Fruit fly (Drosophila melanogaster) whole organism, wandering third instar larva: ENCODE data around the gene CG10031.

Experiments used
- Abd-B ChIP-seq: fragments of >200 bp; optimal IDR thresholded peaks from 2 replicates; lab custom pipeline; 2017; ENCODE audit warnings: missing biosample characterization, missing genetic modification characterization
- CG9705 ChIP-seq: fragments of 200-800 bp; sonication (Bioruptor generic); optimal IDR thresholded peaks from 2 replicates; lab custom pipeline; 2018; ENCODE audit warnings: missing biosample characterization, mild to moderate bottlenecking, missing genetic modification characterization
- Dfd ChIP-seq: fragments of >200 bp; optimal IDR thresholded peaks from 2 replicates; lab custom pipeline; 2017; ENCODE audit warnings: missing biosample characterization, missing genetic modification characterization
- Dif ChIP-seq: fragments of 200-275, 200-300 bp; sonication (Bioruptor generic); optimal IDR thresholded peaks from 2 replicates; lab custom pipeline; 2018; ENCODE audit warnings: missing biosample characterization, missing genetic modification characterization; ENCODE audit not compliant: partially characterized antibody
- GATAd ChIP-seq: sonication (Bioruptor generic); optimal IDR thresholded peaks from 2 replicates; lab custom pipeline; 2016; ENCODE audit warnings: missing biosample characterization, missing genetic modification characterization
- Hnf4 ChIP-seq: fragments of 200-800 bp; sonication (Bioruptor generic); optimal IDR thresholded peaks from 2 replicates; lab custom pipeline; 2016; ENCODE audit warnings: missing biosample characterization, mild to moderate bottlenecking, missing genetic modification characterization
- Hr78 ChIP-seq: fragments of >200 bp; optimal IDR thresholded peaks from 2 replicates; lab custom pipeline; 2017; ENCODE audit warnings: missing biosample characterization, missing genetic modification characterization
- Hr83 ChIP-seq: fragments of 200-300 bp; sonication (Bioruptor generic); optimal IDR thresholded peaks from 2 replicates; lab custom pipeline; 2016; ENCODE audit warnings: missing biosample characterization, mild to moderate bottlenecking, missing genetic modification characterization, moderate library complexity; ENCODE audit not compliant: poor library complexity, severe bottlenecking
- Mio ChIP-seq: sonication (Bioruptor generic); optimal IDR thresholded peaks from 2 replicates; lab custom pipeline; 2016; ENCODE audit warnings: missing biosample characterization, missing genetic modification characterization
- Myc ChIP-seq: fragments of >200 bp; optimal IDR thresholded peaks from 2 replicates; lab custom pipeline; 2017
- N ChIP-seq: fragments of >200 bp; optimal IDR thresholded peaks from 2 replicates; lab custom pipeline; 2018; ENCODE audit warnings: missing biosample characterization, missing external identifiers, missing genetic modification characterization
- OdsH ChIP-seq: fragments of 200-800 bp; sonication (Bioruptor generic); optimal IDR thresholded peaks from 2 replicates; lab custom pipeline; 2016; ENCODE audit warnings: missing biosample characterization, mild to moderate bottlenecking, missing genetic modification characterization
- Rel ChIP-seq, 2 experiments: fragments of 200-800 bp; sonication (Bioruptor generic) in 1 of 2; optimal IDR thresholded peaks; 2 replicates in 1 of 2; 3 replicates in 1 of 2; lab custom pipeline; 2016 to 2019; ENCODE audit warnings: mild to moderate bottlenecking in 2 of 2, missing biosample characterization in 2 of 2, missing genetic modification characterization in 2 of 2, moderate library complexity in 1 of 2
- Sp1 ChIP-seq: fragments of 200-800 bp; sonication (Bioruptor generic); optimal IDR thresholded peaks from 3 replicates; lab custom pipeline; 2019; ENCODE audit warnings: missing biosample characterization, mild to moderate bottlenecking, missing genetic modification characterization, moderate library complexity
- br ChIP-seq: fragments of 200-800 bp; sonication (Bioruptor generic); optimal IDR thresholded peaks from 2 replicates; lab custom pipeline; 2016; ENCODE audit warnings: missing biosample characterization, missing genetic modification characterization
- brk ChIP-seq: fragments of 200-800 bp; sonication (Bioruptor generic); optimal IDR thresholded peaks from 2 replicates; lab custom pipeline; 2016; ENCODE audit warnings: missing biosample characterization, mild to moderate bottlenecking, missing genetic modification characterization
- dmrt93B ChIP-seq: fragments of 200-800 bp; sonication (Bioruptor generic); optimal IDR thresholded peaks from 2 replicates; lab custom pipeline; 2018; ENCODE audit warnings: missing biosample characterization, mild to moderate bottlenecking, missing genetic modification characterization
- ey ChIP-seq: fragments of 200-800 bp; sonication (Bioruptor generic); optimal IDR thresholded peaks from 2 replicates; lab custom pipeline; 2016; ENCODE audit warnings: missing biosample characterization, missing genetic modification characterization
- foxo ChIP-seq, 2 experiments: fragments of 200-800 bp; sonication (Bioruptor generic); optimal IDR thresholded peaks; 2 replicates in 1 of 2; 3 replicates in 1 of 2; lab custom pipeline; 2016 to 2017; ENCODE audit warnings: missing biosample characterization in 2 of 2, missing genetic modification characterization in 2 of 2
- fru ChIP-seq: fragments of 200-800 bp; sonication (Bioruptor generic); optimal IDR thresholded peaks from 3 replicates; lab custom pipeline; 2016; ENCODE audit warnings: missing biosample characterization, mild to moderate bottlenecking, missing genetic modification characterization
- h ChIP-seq: fragments of 200-800 bp; sonication (Bioruptor generic); optimal IDR thresholded peaks from 3 replicates; lab custom pipeline; 2016; ENCODE audit warnings: missing biosample characterization, mild to moderate bottlenecking, missing genetic modification characterization
- jim ChIP-seq: fragments of 175-275, 200-325 bp; sonication (Bioruptor generic); optimal IDR thresholded peaks from 2 replicates; lab custom pipeline; 2016; ENCODE audit warnings: missing biosample characterization, mild to moderate bottlenecking, missing genetic modification characterization
- lola ChIP-seq: fragments of >200 bp; optimal IDR thresholded peaks from 2 replicates; lab custom pipeline; 2017; ENCODE audit warnings: missing biosample characterization, missing genetic modification characterization
- pan ChIP-seq: fragments of >200 bp; optimal IDR thresholded peaks from 2 replicates; lab custom pipeline; 2017
- psq ChIP-seq: fragments of 200-800 bp; sonication (Bioruptor generic); optimal IDR thresholded peaks from 3 replicates; lab custom pipeline; 2017; ENCODE audit warnings: missing biosample characterization, mild to moderate bottlenecking, missing genetic modification characterization, moderate library complexity
- rgr ChIP-seq: fragments of 200-800 bp; sonication (Bioruptor generic); optimal IDR thresholded peaks from 3 replicates; lab custom pipeline; 2016; ENCODE audit warnings: missing biosample characterization, mild to moderate bottlenecking, missing genetic modification characterization
- sage ChIP-seq: fragments of 200-800 bp; sonication (Bioruptor generic); optimal IDR thresholded peaks from 2 replicates; lab custom pipeline; 2016; ENCODE audit warnings: missing biosample characterization, mild to moderate bottlenecking, missing genetic modification characterization
- sv ChIP-seq: fragments of 200-800 bp; sonication (Bioruptor generic); optimal IDR thresholded peaks from 3 replicates; lab custom pipeline; 2016; ENCODE audit warnings: missing biosample characterization, missing genetic modification characterization
- tai ChIP-seq: sonication (Bioruptor generic); optimal IDR thresholded peaks from 2 replicates; lab custom pipeline; 2016; ENCODE audit warnings: missing biosample characterization, missing genetic modification characterization
- usp ChIP-seq: fragments of >200 bp; optimal IDR thresholded peaks from 2 replicates; lab custom pipeline; 2017; ENCODE audit warnings: missing biosample characterization, missing genetic modification characterization
- woc ChIP-seq: sonication (Bioruptor generic); optimal IDR thresholded peaks from 2 replicates; lab custom pipeline; 2016; ENCODE audit warnings: missing biosample characterization, mild to moderate bottlenecking, missing genetic modification characterization

CG10031 gene

DNA sequence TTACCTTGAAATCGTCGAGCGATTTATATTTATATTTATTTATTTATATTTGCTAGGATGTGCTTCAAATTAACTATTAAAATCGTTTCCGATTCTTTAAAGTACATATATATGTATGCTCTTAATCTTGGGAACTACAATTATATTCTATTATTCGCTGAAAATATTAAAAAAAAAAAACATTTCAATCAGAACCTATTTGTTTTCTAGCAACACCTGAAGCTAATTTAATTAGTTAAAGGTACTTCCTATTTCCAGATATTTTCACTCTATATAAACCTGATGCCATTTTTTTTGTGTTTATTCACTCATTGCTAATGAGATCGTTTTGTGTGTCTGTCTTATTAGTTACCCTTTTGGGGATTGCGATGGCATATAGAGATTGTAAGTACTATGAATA is 2.1 kb upstream of the CG10031 start, which contains the start of gene CG42467:
Gene CG42467 (plus strand): TSS at position 301 of the 400 bp plus-strand sequence.
- TF ChIP-seq foxo (GFP tag; optimal IDR thresholded peaks at IDR 0.05; lab: Kevin White, UChicago) (no peak), Mio (GFP tag; lab: Kevin White, UChicago) (no peak)

- TF ChIP-seq sv (GFP tag; lab: Kevin White, UChicago): no peak
- TF ChIP-seq Myc: no peak
- TF ChIP-seq Abd-B (GFP tag; lab: Kevin White, UChicago): no peak
- TF ChIP-seq sage (GFP tag; lab: Kevin White, UChicago): no peak
- no peak for TF ChIP-seq Rel (GFP tag; optimal IDR thresholded peaks at IDR 0.05; lab: Kevin White, UChicago)
- TF ChIP-seq Rel (tag; optimal IDR thresholded peaks at IDR 0.05; lab: Kevin White, UChicago): no peak
- no peak for TF ChIP-seq tai
- TF ChIP-seq Sp1: no peak
- no peak for TF ChIP-seq jim (GFP tag; lab: Kevin White, UChicago)
- TF ChIP-seq Hr78: no peak
- no peak for TF ChIP-seq Hnf4
- no peak for TF ChIP-seq Dfd (GFP tag; lab: Kevin White, UChicago)
- TF ChIP-seq psq (GFP tag; lab: Kevin White, UChicago): no peak
- TF ChIP-seq brk (GFP tag; lab: Kevin White, UChicago): no peak
- no peak for TF ChIP-seq br (GFP tag; lab: Kevin White, UChicago)
- no peak for TF ChIP-seq ey (GFP tag; lab: Kevin White, UChicago)
- no peak for TF ChIP-seq foxo (GFP tag; optimal IDR thresholded peaks at IDR 0.05; lab: Kevin White, UChicago)
- no peak for TF ChIP-seq OdsH (GFP tag; lab: Kevin White, UChicago)
- no peak for TF ChIP-seq lola
Measured at dm6 chr2L:3700374-3700773, 1.5 kb upstream of the CG10031 start, which contains the start of gene Sfp24C1. Gene Sfp24C1, plus strand, starts transcription at chr2L:3700674.

dm6 chr2L:3699895-3700294 is 1.0 kb upstream of the CG10031 start, which contains the start of gene CG42465:
Gene CG42465, plus strand, starts transcription at chr2L:3700195.
- no peak for TF ChIP-seq pan (lab: Kevin White, UChicago)
- no peak for TF ChIP-seq Myc
- TF ChIP-seq Hr83 (GFP tag; lab: Kevin White, UChicago): no peak
- TF ChIP-seq fru (GFP tag; lab: Kevin White, UChicago): no peak
- no peak for TF ChIP-seq dmrt93B
- TF ChIP-seq Dfd (GFP tag; lab: Kevin White, UChicago): no peak
- no peak for TF ChIP-seq usp (GFP tag; lab: Kevin White, UChicago)
- no peak for TF ChIP-seq sv (GFP tag; lab: Kevin White, UChicago)
- TF ChIP-seq ey (GFP tag; lab: Kevin White, UChicago): no peak
- TF ChIP-seq Abd-B (GFP tag; lab: Kevin White, UChicago): no peak
- no peak for TF ChIP-seq N (GFP tag; lab: Kevin White, UChicago)
- no peak for TF ChIP-seq CG9705 (GFP tag; lab: Kevin White, UChicago)
- no peak for TF ChIP-seq Hr78
- no peak for TF ChIP-seq GATAd (GFP tag; lab: Kevin White, UChicago)
- no peak for TF ChIP-seq Mio (GFP tag; lab: Kevin White, UChicago)
- no peak for TF ChIP-seq Rel (GFP tag; optimal IDR thresholded peaks at IDR 0.05; lab: Kevin White, UChicago)
- TF ChIP-seq Rel (tag; optimal IDR thresholded peaks at IDR 0.05; lab: Kevin White, UChicago): no peak
- TF ChIP-seq, all 38 proteins: peak for 0

- TF ChIP-seq ey (GFP tag; lab: Kevin White, UChicago) (no peak), jim (GFP tag; lab: Kevin White, UChicago) (no peak), rgr (GFP tag; lab: Kevin White, UChicago) (no peak), Mio (GFP tag; lab: Kevin White, UChicago) (no peak), Dif (GFP tag; lab: Kevin White, UChicago) (no peak), h (no peak), Rel (GFP tag; optimal IDR thresholded peaks at IDR 0.05; lab: Kevin White, UChicago) (no peak), Rel (tag; optimal IDR thresholded peaks at IDR 0.05; lab: Kevin White, UChicago) (no peak), foxo (GFP tag; optimal IDR thresholded peaks at IDR 0.05; lab: Kevin White, UChicago) (no peak), brk (GFP tag; lab: Kevin White, UChicago) (no peak), woc (GFP tag; lab: Kevin White, UChicago) (no peak), pan (lab: Kevin White, UChicago) (no peak), Hnf4 (no peak), Abd-B (GFP tag; lab: Kevin White, UChicago) (no peak), Dfd (GFP tag; lab: Kevin White, UChicago) (no peak), dmrt93B (no peak), Sp1 (no peak), sv (GFP tag; lab: Kevin White, UChicago) (no peak)
Measured at dm6 chr2L:3697772-3698171, 1.1 kb downstream of the CG10031 start, which contains the start of gene CG3604. Gene CG3604, minus strand, starts transcription at chr2L:3697872.
